Fruit fly (Drosophila melanogaster): Measurements from ENCODE around the gene CG12768.

CG12768 gene

dm6 chr3L:22868070-22868469, 42.2 kb upstream of the CG12768 start, which contains the start of gene EMC4:
Gene EMC4 (minus strand): TSS chr3L:22868243.
- TF ChIP-seq CG4496 (GFP tag; IDR thresholded peaks at IDR 0.05) = 0 out of 3 replicates have a peak, but pooled peaks have one; percentile 43
- TF ChIP-seq CG15710 (tag; optimal IDR thresholded peaks at IDR 0.05) = peak; percentile 11
- TF ChIP-seq gl (tag; optimal IDR thresholded peaks at IDR 0.05) = no peak
- TF ChIP-seq CG14655 (GFP tag; optimal IDR thresholded peaks at IDR 0.05) = no peak
- TF ChIP-seq Ets98B (GFP tag; IDR thresholded peaks at IDR 0.05) = peak; percentile 39; the same call in 1 of the 2 replicates
- peak; percentile 28 for TF ChIP-seq Snoo (tag; optimal IDR thresholded peaks at IDR 0.05)

dm6 chr3L:22870378-22870777, 39.9 kb upstream of the CG12768 start:
- no peak for TF ChIP-seq CG15710 (tag; optimal IDR thresholded peaks at IDR 0.05)

dm6 chr3L:22871030-22871844, 39.1 kb upstream of the CG12768 start:
- TF ChIP-seq fd96Ca (GFP tag; IDR thresholded peaks at IDR 0.05) = peak; percentile 32; the same call in 1 of the 3 replicates
- no peak for TF ChIP-seq CG13204 (GFP tag; optimal IDR thresholded peaks at IDR 0.05)
- no peak for TF ChIP-seq Pif1B (GFP tag; optimal IDR thresholded peaks at IDR 0.05)
- no peak for TF ChIP-seq CG10348 (GFP tag; IDR thresholded peaks at IDR 0.05)
- TF ChIP-seq Snoo (tag; optimal IDR thresholded peaks at IDR 0.05) = no peak
- TF ChIP-seq CG4496 (GFP tag; IDR thresholded peaks at IDR 0.05) = peak; percentile 37; the same call in 2 of the 3 replicates
- no peak for TF ChIP-seq CG34367 (tag; optimal IDR thresholded peaks at IDR 0.05)
- peak; percentile 53; the same call in 1 of the 2 replicates for TF ChIP-seq CG32121 (GFP tag; IDR thresholded peaks at IDR 0.05)
- no peak for TF ChIP-seq CG12605 (GFP tag; IDR thresholded peaks at IDR 0.05)
- TF ChIP-seq CG9948 (tag; optimal IDR thresholded peaks at IDR 0.05) = no peak

dm6 chr3L:22871845-22872361, 38.4 kb upstream of the CG12768 start, which contains the start of the genes CG11109 and Arf1:
Gene CG11109 (plus strand): TSS chr3L:22872200.
Gene Arf1 (minus strand): TSS chr3L:22872231.
- TF ChIP-seq CG9948 (tag; optimal IDR thresholded peaks at IDR 0.05) = no peak

dm6 chr3L:22877934-22878333, 32.4 kb upstream of the CG12768 start:
- TF ChIP-seq EcR (GFP tag; optimal IDR thresholded peaks at IDR 0.05) (no peak), CG12605 (GFP tag; IDR thresholded peaks at IDR 0.05) (0 out of 2 replicates have a peak, but pooled peaks have one; percentile 36)

dm6 chr3L:22878723-22879343, 31.5 kb upstream of the CG12768 start, which contains the start of the genes Chro and Ssl1:
Gene Chro (minus strand): TSS chr3L:22878984.
Gene Ssl1 (plus strand): TSS chr3L:22879089.
- TF ChIP-seq EcR (GFP tag; optimal IDR thresholded peaks at IDR 0.05) (peak; percentile 86), gl (tag; optimal IDR thresholded peaks at IDR 0.05) (peak; percentile 99), CG14655 (GFP tag; optimal IDR thresholded peaks at IDR 0.05) (peak; percentile 100), Ets98B (GFP tag; IDR thresholded peaks at IDR 0.05) (peak; percentile 100), CG15710 (tag; optimal IDR thresholded peaks at IDR 0.05) (peak; percentile 100), CG17806 (tag; optimal IDR thresholded peaks at IDR 0.05) (peak; percentile 100), CG8159 (tag; optimal IDR thresholded peaks at IDR 0.05) (peak; percentile 100), fd96Ca (GFP tag; IDR thresholded peaks at IDR 0.05) (peak; percentile 100), CG32121 (GFP tag; IDR thresholded peaks at IDR 0.05) (peak; percentile 100), CG34367 (tag; optimal IDR thresholded peaks at IDR 0.05) (peak; percentile 100), CG4496 (GFP tag; IDR thresholded peaks at IDR 0.05) (peak; percentile 100), D1 (tag; optimal IDR thresholded peaks at IDR 0.05) (no peak), CG9948 (tag; optimal IDR thresholded peaks at IDR 0.05) (peak; percentile 100), CG12605 (GFP tag; IDR thresholded peaks at IDR 0.05) (peak; percentile 99), CG8301 (tag; optimal IDR thresholded peaks at IDR 0.05) (peak; percentile 100), Snoo (tag; optimal IDR thresholded peaks at IDR 0.05) (peak; percentile 100), CG13204 (GFP tag; optimal IDR thresholded peaks at IDR 0.05) (peak; percentile 98), Pif1B (GFP tag; optimal IDR thresholded peaks at IDR 0.05) (peak; percentile 100), Pif1A (GFP tag; optimal IDR thresholded peaks at IDR 0.05) (peak; percentile 100), CG10348 (GFP tag; IDR thresholded peaks at IDR 0.05) (peak; percentile 99), rn (GFP tag; IDR thresholded peaks at IDR 0.05) (peak; percentile 99)

dm6 chr3L:22879344-22879723, 31.0 kb upstream of the CG12768 start:
- no peak for TF ChIP-seq Pif1A (GFP tag; optimal IDR thresholded peaks at IDR 0.05)
- TF ChIP-seq CG10348 (GFP tag; IDR thresholded peaks at IDR 0.05) = no peak
- no peak for TF ChIP-seq Ets98B (GFP tag; IDR thresholded peaks at IDR 0.05)
- no peak for TF ChIP-seq CG14655 (GFP tag; optimal IDR thresholded peaks at IDR 0.05)
- no peak for TF ChIP-seq CG34367 (tag; optimal IDR thresholded peaks at IDR 0.05)
- no peak for TF ChIP-seq gl (tag; optimal IDR thresholded peaks at IDR 0.05)
- no peak for TF ChIP-seq CG32121 (GFP tag; IDR thresholded peaks at IDR 0.05)
- no peak for TF ChIP-seq fd96Ca (GFP tag; IDR thresholded peaks at IDR 0.05)
- no peak for TF ChIP-seq CG9948 (tag; optimal IDR thresholded peaks at IDR 0.05)
- no peak for TF ChIP-seq D1 (tag; optimal IDR thresholded peaks at IDR 0.05)
- TF ChIP-seq CG13204 (GFP tag; optimal IDR thresholded peaks at IDR 0.05) = no peak
- no peak for TF ChIP-seq CG4496 (GFP tag; IDR thresholded peaks at IDR 0.05)
- no peak for TF ChIP-seq Snoo (tag; optimal IDR thresholded peaks at IDR 0.05)

Data from whole organism, pupa.